Worm (Caenorhabditis elegans) whole organism, L4/young adult: ENCODE measurements around the gene D1086.19.

Source experiments
- W03F9.2 ChIP-seq: fragments of 150-350 bp; optimal IDR thresholded peaks from 2 replicates; lab custom pipeline; 2014; ENCODE audit warnings: missing biosample characterization, missing genetic modification characterization
- dao-5 ChIP-seq: sonication (generic microtip); optimal IDR thresholded peaks from 2 replicates; lab custom pipeline; 2016; ENCODE audit warnings: missing genotype, missing genetic modification characterization, moderate library complexity, missing compliant biosample characterization
- him-1 ChIP-seq: sonication (generic microtip); optimal IDR thresholded peaks from 2 replicates; lab custom pipeline; 2016; ENCODE audit warnings: missing genotype, missing genetic modification reagents, missing genetic modification characterization, missing compliant biosample characterization

The D1086.19 gene

ce11 chrV:14090309-14090967, 2.3 kb downstream of the D1086.19 start, which contains the start of the genes D1086.5 and him-5:
D1086.5 (minus strand) TSS chrV:14090359.
him-5 (plus strand) TSS chrV:14090426.
- TF ChIP-seq him-1 (tag; lab: Kevin White, UChicago) (no peak), W03F9.2 (tag; lab: Kevin White, UChicago) (no peak), dao-5 (tag; lab: Kevin White, UChicago) (no peak)

DNA sequence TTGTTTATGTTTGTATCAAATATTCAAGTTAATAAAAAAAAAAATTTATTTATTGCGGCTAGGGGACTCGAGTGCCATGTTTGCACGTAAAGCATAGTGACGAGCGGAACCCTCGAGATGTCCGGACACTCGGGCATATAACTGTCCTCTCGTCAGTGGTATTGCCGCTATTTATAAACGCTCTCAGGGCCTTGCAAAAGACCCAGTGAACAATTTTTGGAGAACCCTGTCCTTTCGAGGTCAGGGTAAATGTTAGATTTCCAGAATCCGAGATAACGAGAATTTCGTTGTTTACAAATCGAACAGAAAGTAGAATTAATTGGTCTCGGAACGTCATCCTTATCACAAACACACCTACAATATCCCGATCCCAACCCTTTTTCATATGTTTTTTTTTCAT, 4.3 kb downstream of the D1086.19 start, which contains the start of gene D1086.3:
Gene D1086.3 (plus strand): TSS at position 390 of the 400 bp plus-strand sequence.
- TF ChIP-seq dao-5 (tag; lab: Kevin White, UChicago) = no peak
- no peak for TF ChIP-seq him-1 (tag; lab: Kevin White, UChicago)
- no peak for TF ChIP-seq W03F9.2 (tag; lab: Kevin White, UChicago)

ce11 chrV:14093805-14094204, 5.7 kb downstream of the D1086.19 start, which contains the start of gene D1086.8:
D1086.8 (plus strand) TSS chrV:14094105.
- TF ChIP-seq W03F9.2 (tag; lab: Kevin White, UChicago) (no peak), him-1 (tag; lab: Kevin White, UChicago) (no peak)

DNA sequence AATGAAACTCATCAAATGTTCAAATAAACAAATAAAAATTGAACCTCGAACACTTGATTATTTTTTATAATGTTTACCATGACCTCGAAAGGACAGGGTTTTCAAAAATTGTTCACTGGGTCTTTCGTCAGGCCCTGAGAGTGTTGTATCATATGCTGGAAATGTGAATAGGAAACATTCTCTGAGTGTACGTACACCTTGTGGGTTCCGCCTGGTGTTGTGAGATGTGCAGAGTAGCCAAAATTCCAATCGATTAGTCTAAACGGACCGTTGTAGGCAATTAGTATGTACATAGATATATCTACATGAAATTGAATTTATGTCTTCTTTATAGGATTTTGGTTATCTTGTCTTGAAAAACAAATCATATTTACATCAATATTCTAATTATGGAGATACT, 6.4 kb downstream of the D1086.19 start:
- TF ChIP-seq him-1 (tag; lab: Kevin White, UChicago) = no peak
- no peak for TF ChIP-seq W03F9.2 (tag; lab: Kevin White, UChicago)
- no peak for TF ChIP-seq dao-5 (tag; lab: Kevin White, UChicago)

DNA sequence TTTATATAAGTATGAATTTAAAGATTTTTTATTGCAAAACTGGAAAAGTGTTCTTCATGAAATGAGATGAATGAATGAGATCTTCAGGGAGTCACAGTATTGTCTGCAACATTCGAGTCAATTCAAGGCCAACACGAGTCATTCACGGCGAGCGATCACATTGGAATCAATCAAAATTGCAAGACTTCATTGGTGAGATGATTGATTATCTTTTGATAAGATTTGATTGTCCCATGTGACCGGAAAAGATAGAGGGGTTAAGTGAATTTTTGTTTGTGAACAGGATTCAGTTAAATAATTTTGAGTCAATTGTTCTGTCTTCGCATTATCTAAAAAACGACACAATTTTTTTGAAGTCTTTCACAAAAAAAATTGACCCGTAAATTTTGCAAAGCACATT, 6.8 kb downstream of the D1086.19 start:
- TF ChIP-seq dao-5 (tag; lab: Kevin White, UChicago) (no peak), him-1 (tag; lab: Kevin White, UChicago) (no peak), W03F9.2 (tag; lab: Kevin White, UChicago) (no peak)

ce11 chrV:14097358-14097757, 9.2 kb downstream of the D1086.19 start:
- TF ChIP-seq dao-5 (tag; lab: Kevin White, UChicago) (no peak), him-1 (tag; lab: Kevin White, UChicago) (no peak), W03F9.2 (tag; lab: Kevin White, UChicago) (no peak)

DNA sequence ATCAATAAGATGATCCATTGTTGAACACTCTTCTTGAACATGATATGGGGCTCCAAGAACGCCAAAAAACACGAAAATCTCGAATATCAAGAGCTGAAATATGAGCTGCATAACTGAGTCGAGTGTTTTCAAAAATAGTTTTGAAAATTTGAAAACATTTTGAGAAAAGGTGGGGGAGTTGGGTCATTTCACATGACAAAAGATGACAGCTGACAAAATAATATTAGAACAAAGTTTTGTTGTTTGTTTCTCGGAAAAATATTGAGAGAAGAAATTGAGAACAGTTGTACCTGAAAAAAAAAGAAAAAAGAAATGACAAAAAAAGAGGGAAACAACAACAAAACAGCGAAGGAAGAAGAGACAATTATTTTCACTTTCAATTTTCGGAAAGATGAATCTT, 10.4 kb downstream of the D1086.19 start, which contains the start of the genes D1086.2 and D1086.1:
Gene D1086.2 (minus strand): TSS at position 150 of the 400 bp plus-strand sequence.
Gene D1086.1 (plus strand): TSS at position 340 of the 400 bp plus-strand sequence.
- TF ChIP-seq dao-5 (tag; lab: Kevin White, UChicago) (no peak), W03F9.2 (tag; lab: Kevin White, UChicago) (no peak), him-1 (tag; lab: Kevin White, UChicago) (no peak)

- TF ChIP-seq W03F9.2 (tag; lab: Kevin White, UChicago) (no peak), him-1 (tag; lab: Kevin White, UChicago) (no peak), dao-5 (tag; lab: Kevin White, UChicago) (no peak)
These were observed 12.7 kb downstream of the D1086.19 start, which contains the start of gene D1086.12 for ce11 chrV:14100886-14101285. D1086.12 (plus strand) TSS chrV:14101186.

- TF ChIP-seq dao-5 (tag; lab: Kevin White, UChicago) (no peak), him-1 (tag; lab: Kevin White, UChicago) (no peak), W03F9.2 (tag; lab: Kevin White, UChicago) (no peak)
These were observed 15.8 kb downstream of the D1086.19 start, which contains the start of gene D1086.9 for ce11 chrV:14103970-14104369. D1086.9 (plus strand) TSS chrV:14104270.

- TF ChIP-seq dao-5 (tag; lab: Kevin White, UChicago) (no peak), W03F9.2 (tag; lab: Kevin White, UChicago) (no peak)
These were observed 19.4 kb downstream of the D1086.19 start, which contains the start of gene H39E23.3 for ce11 chrV:14107511-14107910. H39E23.3 (plus strand) TSS chrV:14107811.

ce11 chrV:14110042-14110441, 21.9 kb downstream of the D1086.19 start, which contains the start of gene H39E23.2:
H39E23.2 (plus strand) TSS chrV:14110342.
- TF ChIP-seq dao-5 (tag; lab: Kevin White, UChicago) = no peak
- no peak for TF ChIP-seq W03F9.2 (tag; lab: Kevin White, UChicago)
- TF ChIP-seq him-1 (tag; lab: Kevin White, UChicago) = no peak

- TF ChIP-seq him-1 (tag; lab: Kevin White, UChicago) = no peak
- no peak for TF ChIP-seq W03F9.2 (tag; lab: Kevin White, UChicago)
- TF ChIP-seq dao-5 (tag; lab: Kevin White, UChicago) = no peak
These were observed 32.5 kb downstream of the D1086.19 start for ce11 chrV:14120674-14121073.

DNA sequence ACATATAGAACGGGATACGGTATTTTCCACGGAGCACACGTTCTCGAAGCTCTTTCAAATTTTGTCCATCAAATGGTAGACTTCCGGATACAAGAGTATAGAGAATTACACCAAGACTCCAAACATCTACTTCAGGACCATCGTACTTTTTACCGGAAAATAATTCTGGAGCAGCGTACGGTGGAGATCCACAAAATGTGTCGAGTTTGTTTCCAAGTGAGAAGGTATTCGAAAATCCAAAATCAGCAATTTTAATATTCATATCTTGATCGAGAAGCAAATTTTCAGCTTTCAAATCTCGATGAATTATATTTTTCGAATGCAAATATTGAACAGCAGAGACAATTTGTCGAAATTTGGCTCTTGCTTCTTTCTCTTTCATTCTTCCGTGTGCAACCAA, 35.0 kb downstream of the D1086.19 start:
- TF ChIP-seq dao-5 (tag; lab: Kevin White, UChicago) (no peak), him-1 (tag; lab: Kevin White, UChicago) (no peak), W03F9.2 (tag; lab: Kevin White, UChicago) (no peak)
